Fruit fly (Drosophila melanogaster): ENCODE measurements around the gene Ccdc85.
A peak's percentile ranks its signal among the peaks of the same experiment; 100 is the strongest.

The Ccdc85 gene

dm6 chr2L:2956992-2957391 is 42.1 kb upstream of the Ccdc85 start (continued):
- TF ChIP-seq Blimp-1 (GFP tag; optimal IDR thresholded peaks at IDR 0.05): no peak
- TF ChIP-seq dysf (GFP tag; IDR thresholded peaks at IDR 0.05): no peak

DNA sequence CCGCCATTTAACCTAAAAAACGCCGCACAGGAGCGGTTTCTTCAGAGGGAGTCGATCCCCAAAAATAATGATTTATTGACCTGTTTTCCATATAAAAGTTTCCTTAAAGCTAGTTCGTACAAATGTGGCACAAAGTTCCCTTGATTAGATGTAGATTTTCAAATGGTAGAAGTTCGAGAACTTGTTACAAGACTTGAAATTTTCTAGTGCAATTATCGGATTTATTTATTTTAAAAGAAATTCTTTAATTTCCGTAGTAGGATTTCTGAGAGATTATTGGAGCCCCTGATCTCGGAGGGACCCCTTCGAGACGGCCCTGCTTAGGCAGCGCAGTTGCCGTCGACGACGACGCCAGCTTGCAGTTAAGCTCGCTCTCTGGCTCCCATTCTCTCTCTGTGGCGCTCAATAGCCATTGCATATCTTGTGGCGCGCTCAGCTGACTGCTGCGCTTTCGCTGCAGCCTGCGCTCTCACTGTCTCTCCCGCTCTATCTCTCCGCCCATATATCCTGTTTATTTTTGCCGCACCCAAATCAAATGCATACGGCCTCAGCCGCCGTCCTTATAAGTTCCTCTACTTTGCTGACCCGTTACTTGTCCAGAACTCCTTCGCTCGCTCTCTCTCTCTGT is 41.4 kb upstream of the Ccdc85 start:
- TF ChIP-seq gt (GFP tag; IDR thresholded peaks at IDR 0.05) (0 out of 2 replicates have a peak, but pooled peaks have one; percentile 52), Six4 (GFP tag; optimal IDR thresholded peaks at IDR 0.05) (peak; percentile 9), CG42726 (GFP tag; IDR thresholded peaks at IDR 0.05; ENCODE audit: partially characterized antibody) (no peak), CG10565 (GFP tag; optimal IDR thresholded peaks at IDR 0.05) (no peak), zen (tag; optimal IDR thresholded peaks at IDR 0.05) (peak; percentile 10), CG31441 (GFP tag; IDR thresholded peaks at IDR 0.05) (peak; percentile 71), Med (GFP tag) (peak; percentile 78), Doc2 (GFP tag; IDR thresholded peaks at IDR 0.05) (0 out of 2 replicates have a peak, but pooled peaks have one; percentile 33), CG10267 (tag; optimal IDR thresholded peaks at IDR 0.05) (peak; percentile 47), Ptx1 (GFP tag; IDR thresholded peaks at IDR 0.05) (peak; percentile 58), Taf1 (GFP tag; IDR thresholded peaks at IDR 0.05) (no peak), CG6254 (GFP tag; optimal IDR thresholded peaks at IDR 0.05) (peak; percentile 48), gro (GFP tag; optimal IDR thresholded peaks at IDR 0.05) (no peak), Pdp1 (GFP tag; optimal IDR thresholded peaks at IDR 0.05) (peak; percentile 39 to 41), bab2 (GFP tag; optimal IDR thresholded peaks at IDR 0.05) (peak; percentile 4), Lpt (GFP tag; optimal IDR thresholded peaks at IDR 0.05) (no peak), CG14441 (GFP tag; IDR thresholded peaks at IDR 0.05) (no peak), gem (tag; optimal IDR thresholded peaks at IDR 0.05) (peak; percentile 69), sc (optimal IDR thresholded peaks at IDR 0.05) (no peak), sc (GFP tag; optimal IDR thresholded peaks at IDR 0.05) (peak; percentile 47), ci (GFP tag; IDR thresholded peaks at IDR 0.05) (peak; percentile 46; the same call in 1 of the 3 replicates), Xrp1 (GFP tag; IDR thresholded peaks at IDR 0.05) (peak; percentile 59; the same call in 1 of the 2 replicates), dpn (GFP tag; optimal IDR thresholded peaks at IDR 0.05) (peak; percentile 11 to 28), ranshi (GFP tag; IDR thresholded peaks at IDR 0.05) (peak; percentile 18; the same call in 1 of the 2 replicates), CG1233 (GFP tag; optimal IDR thresholded peaks at IDR 0.05) (peak; percentile 2), croc (GFP tag; conservative IDR thresholded peaks at IDR 0.05) (peak; percentile 68), CG11504 (tag; optimal IDR thresholded peaks at IDR 0.05) (peak; percentile 78), ATbp (GFP tag; optimal IDR thresholded peaks at IDR 0.05) (peak; percentile 64), CG30403 (GFP tag; optimal IDR thresholded peaks at IDR 0.05) (peak; percentile 64), CG4424 (GFP tag; optimal IDR thresholded peaks at IDR 0.05) (peak; percentile 64), pnt (GFP tag; optimal IDR thresholded peaks at IDR 0.05) (peak; percentile 44), bsh (GFP tag; optimal IDR thresholded peaks at IDR 0.05) (peak; percentile 64 to 76), CG11093 (GFP tag; IDR thresholded peaks at IDR 0.05) (0 out of 3 replicates have a peak, but pooled peaks have one; percentile 19), Optix (GFP tag; IDR thresholded peaks at IDR 0.05) (0 out of 3 replicates have a peak, but pooled peaks have one; percentile 38), CG14710 (tag; optimal IDR thresholded peaks at IDR 0.05) (peak; percentile 53), nau (GFP tag; optimal IDR thresholded peaks at IDR 0.05) (no peak), mld (GFP tag; IDR thresholded peaks at IDR 0.05; ENCODE audit: partially characterized antibody) (no peak), Max (GFP tag; optimal IDR thresholded peaks at IDR 0.05) (no peak), nmo (GFP tag; optimal IDR thresholded peaks at IDR 0.05) (peak; percentile 86), Hand (GFP tag; optimal IDR thresholded peaks at IDR 0.05) (no peak), Spps (tag; optimal IDR thresholded peaks at IDR 0.05) (peak; percentile 27), CG16863 (GFP tag; optimal IDR thresholded peaks at IDR 0.05) (peak; percentile 39), CG4617 (GFP tag; optimal IDR thresholded peaks at IDR 0.05; ENCODE audit: borderline replicate concordance) (no peak), CG33557 (GFP tag; optimal IDR thresholded peaks at IDR 0.05) (peak; percentile 20), Meics (GFP tag; optimal IDR thresholded peaks at IDR 0.05) (no peak)

Measured in whole organism, embryonic.